Fruit fly (Drosophila melanogaster) whole organism, adult: ENCODE data around the gene Charon.
A peak's percentile ranks its signal among the peaks of the same experiment; 100 is the strongest.

Source experiments
- CG12768 ChIP-seq: fragments of 200-800 bp; sonication (Bioruptor generic); optimal IDR thresholded peaks from 2 replicates; lab custom pipeline; 2017; ENCODE audit warnings: missing biosample characterization, missing genetic modification characterization, mild to moderate bottlenecking, moderate library complexity, missing genetic modification reagents
- CG5204 ChIP-seq: fragments of 200-800 bp; sonication (Bioruptor generic); optimal IDR thresholded peaks from 2 replicates; lab custom pipeline; 2016; ENCODE audit warnings: missing biosample characterization, missing genetic modification characterization
- CG7045 ChIP-seq: fragments of 200-800 bp; sonication (Bioruptor generic); optimal IDR thresholded peaks from 2 replicates; lab custom pipeline; 2017; ENCODE audit warnings: missing biosample characterization, mild to moderate bottlenecking, missing genetic modification characterization
- CG7101 ChIP-seq: fragments of 200-800 bp; sonication (Bioruptor generic); optimal IDR thresholded peaks from 2 replicates; lab custom pipeline; 2018; ENCODE audit warnings: missing biosample characterization, mild to moderate bottlenecking, missing genetic modification characterization, moderate library complexity
- Clk ChIP-seq: fragments of 200-800 bp; sonication (Bioruptor generic); optimal IDR thresholded peaks from 2 replicates; lab custom pipeline; 2017; ENCODE audit warnings: missing biosample characterization, missing genetic modification characterization
- Crg-1 ChIP-seq: fragments of 200-800 bp; sonication (Bioruptor generic); optimal IDR thresholded peaks from 2 replicates; lab custom pipeline; 2016; ENCODE audit warnings: missing biosample characterization, missing genetic modification characterization
- Hr96 ChIP-seq: fragments of 200-800 bp; sonication (Bioruptor generic); optimal IDR thresholded peaks from 2 replicates; lab custom pipeline; 2016; ENCODE audit warnings: missing biosample characterization, missing genetic modification characterization
- Mnt ChIP-seq: fragments of 200-800 bp; sonication (Bioruptor generic); optimal IDR thresholded peaks from 2 replicates; lab custom pipeline; 2016; ENCODE audit warnings: missing biosample characterization, mild to moderate bottlenecking, missing genetic modification characterization
- bab1 ChIP-seq: fragments of 200-800 bp; sonication (Bioruptor generic); optimal IDR thresholded peaks from 3 replicates; lab custom pipeline; 2019; ENCODE audit warnings: missing biosample characterization, mild to moderate bottlenecking, missing genetic modification characterization, moderate library complexity
- cic ChIP-seq: fragments of 200-800 bp; sonication (Bioruptor generic); optimal IDR thresholded peaks from 2 replicates; lab custom pipeline; 2017; ENCODE audit warnings: missing biosample characterization, mild to moderate bottlenecking, missing genetic modification characterization, moderate library complexity
- kay ChIP-seq: fragments of 200-800 bp; sonication (Bioruptor generic); peaks from one replicate; lab custom pipeline; 2016; ENCODE audit warnings: missing biosample characterization, missing genetic modification characterization, borderline replicate concordance
- ovo ChIP-seq: fragments of 200-800 bp; sonication (Bioruptor generic); optimal IDR thresholded peaks from 2 replicates; lab custom pipeline; 2016; ENCODE audit warnings: missing biosample characterization, missing genetic modification characterization
- pad ChIP-seq: fragments of 200-800 bp; sonication (Bioruptor generic); optimal IDR thresholded peaks from 3 replicates; lab custom pipeline; 2017; ENCODE audit warnings: missing biosample characterization, missing genetic modification characterization, mild to moderate bottlenecking, moderate library complexity, missing genetic modification reagents

- TF ChIP-seq Mnt (no peak), CG5204 (GFP tag; lab: Kevin White, UChicago) (no peak), Clk (GFP tag; lab: Kevin White, UChicago) (no peak), kay (GFP tag; lab: Kevin White, UChicago) (no peak), CG7101 (tag; lab: Kevin White, UChicago) (peak; percentile 39), bab1 (GFP tag; lab: Kevin White, UChicago) (no peak), Hr96 (no peak), ovo (GFP tag; lab: Kevin White, UChicago) (no peak), CG7045 (GFP tag; lab: Kevin White, UChicago) (no peak), cic (GFP tag; lab: Kevin White, UChicago) (peak; percentile 55), pad (GFP tag; lab: Kevin White, UChicago) (no peak), CG12768 (GFP tag; lab: Kevin White, UChicago) (no peak), Crg-1 (GFP tag; lab: Kevin White, UChicago) (no peak)
Measured at dm6 chr2L:1134011-1134743, 38.4 kb downstream of the Charon start, which contains the start of the genes Iris and CG4577.
